Fruit fly (Drosophila melanogaster) whole organism, embryonic: Measurements from ENCODE around the gene CG17816.
A peak's percentile ranks its signal among the peaks of the same experiment; 100 is the strongest.

Experiments used
- Abd-B ChIP-seq: fragments of 200-800 bp; sonication (Bioruptor generic); optimal IDR thresholded peaks from 2 replicates; lab custom pipeline; 2018; ENCODE audit warnings: missing biosample characterization, mild to moderate bottlenecking, missing genetic modification characterization, moderate library complexity
- Antp ChIP-seq: fragments of 200-800 bp; sonication (Bioruptor generic); optimal IDR thresholded peaks from 3 replicates; lab custom pipeline; 2016; ENCODE audit warnings: missing biosample characterization, missing genetic modification characterization
- Atf6 ChIP-seq: fragments of 200-800 bp; sonication (Bioruptor generic); IDR thresholded peaks from 2 replicates; pipeline ENCODE4 v1.3.6; 2022; ENCODE audit warnings: missing biosample characterization, missing genetic modification characterization
- CG10147 ChIP-seq: fragments of 200-800 bp; sonication (Bioruptor generic); optimal IDR thresholded peaks from 2 replicates; lab custom pipeline; 2019; ENCODE audit warnings: missing biosample characterization, mild to moderate bottlenecking, missing genetic modification characterization, moderate library complexity
- CG11456 ChIP-seq: fragments of 200-800 bp; sonication (Bioruptor generic); IDR thresholded peaks from 3 replicates; pipeline ENCODE4 v1.3.6; 2022; ENCODE audit warnings: missing biosample characterization, missing genetic modification characterization
- CG12744 ChIP-seq: fragments of 200-800 bp; sonication (Bioruptor generic); optimal IDR thresholded peaks from 2 replicates; lab custom pipeline; 2016; ENCODE audit warnings: missing biosample characterization, missing genetic modification characterization
- CG14710 ChIP-seq: fragments of 200-800 bp; sonication (Bioruptor generic); optimal IDR thresholded peaks from 3 replicates; lab custom pipeline; 2019; ENCODE audit warnings: missing biosample characterization, mild to moderate bottlenecking, missing genetic modification characterization, moderate library complexity
- CG16779 ChIP-seq: fragments of 200-800 bp; sonication (Bioruptor generic); IDR thresholded peaks from 2 replicates; pipeline ENCODE4 v1.3.6; 2022; ENCODE audit warnings: missing biosample characterization, missing genetic modification characterization
- CG16815 ChIP-seq: fragments of 200-800 bp; sonication (Bioruptor generic); optimal IDR thresholded peaks from 3 replicates; lab custom pipeline; 2017; ENCODE audit warnings: missing biosample characterization, mild to moderate bottlenecking, missing genetic modification characterization
- CG17385 ChIP-seq: fragments of 200-800 bp; sonication (Bioruptor generic); optimal IDR thresholded peaks from 3 replicates; lab custom pipeline; 2018; ENCODE audit warnings: missing biosample characterization, mild to moderate bottlenecking, missing genetic modification characterization
- CG17568 ChIP-seq: fragments of 200-800 bp; sonication (Bioruptor generic); optimal IDR thresholded peaks from 2 replicates; lab custom pipeline; 2018; ENCODE audit warnings: missing biosample characterization, mild to moderate bottlenecking, missing genetic modification characterization, moderate library complexity
- CG2199 ChIP-seq: fragments of 200-800 bp; sonication (Bioruptor generic); IDR thresholded peaks from 3 replicates; pipeline ENCODE4 v1.3.6; 2022; ENCODE audit warnings: missing biosample characterization, missing genetic modification characterization
- CG3281 ChIP-seq: fragments of 200-800 bp; sonication (Bioruptor generic); optimal IDR thresholded peaks from 3 replicates; lab custom pipeline; 2017; ENCODE audit warnings: missing biosample characterization, mild to moderate bottlenecking, missing genetic modification characterization
- CG4820 ChIP-seq: fragments of 200-800 bp; sonication (Bioruptor generic); optimal IDR thresholded peaks from 3 replicates; lab custom pipeline; 2016; ENCODE audit warnings: missing biosample characterization, missing genetic modification characterization
- CG5180 ChIP-seq: fragments of 200-800 bp; sonication (Bioruptor generic); optimal IDR thresholded peaks from 3 replicates; lab custom pipeline; 2017; ENCODE audit warnings: missing biosample characterization, missing genetic modification characterization, mild to moderate bottlenecking, moderate library complexity, missing genetic modification reagents
- CG6765 ChIP-seq: fragments of 200-800 bp; sonication (Bioruptor generic); optimal IDR thresholded peaks from 3 replicates; lab custom pipeline; 2017; ENCODE audit warnings: missing biosample characterization, mild to moderate bottlenecking, missing genetic modification characterization
- CG7271 ChIP-seq: fragments of 200-800 bp; sonication (Bioruptor generic); optimal IDR thresholded peaks from 2 replicates; lab custom pipeline; 2018; ENCODE audit warnings: missing biosample characterization, mild to moderate bottlenecking, missing genetic modification characterization, moderate library complexity
- CG7372 ChIP-seq: fragments of 200-800 bp; sonication (Bioruptor generic); IDR thresholded peaks from 2 replicates; pipeline ENCODE4 v1.3.6; 2022; ENCODE audit warnings: missing biosample characterization, missing genetic modification characterization
- CG7786 ChIP-seq: fragments of 200-800 bp; sonication (Bioruptor generic); optimal IDR thresholded peaks from 2 replicates; lab custom pipeline; 2016; ENCODE audit warnings: missing biosample characterization, missing genetic modification characterization
- CG7839 ChIP-seq: fragments of 200-800 bp; sonication (Bioruptor generic); optimal IDR thresholded peaks from 3 replicates; lab custom pipeline; 2018; ENCODE audit warnings: missing biosample characterization, mild to moderate bottlenecking, missing genetic modification characterization, moderate library complexity
- CG9817 ChIP-seq: fragments of 200-800 bp; sonication (Bioruptor generic); optimal IDR thresholded peaks from 2 replicates; lab custom pipeline; 2018; ENCODE audit warnings: missing biosample characterization, mild to moderate bottlenecking, missing genetic modification characterization, moderate library complexity
- CrebB ChIP-seq: fragments of 200-800 bp; sonication (Bioruptor generic); optimal IDR thresholded peaks from 3 replicates; lab custom pipeline; 2018; ENCODE audit warnings: missing biosample characterization, mild to moderate bottlenecking, missing genetic modification characterization
- Dip2 ChIP-seq: fragments of 200-800 bp; sonication (Bioruptor generic); IDR thresholded peaks from 2 replicates; pipeline ENCODE4 v1.3.6; 2022; ENCODE audit warnings: missing biosample characterization, missing genetic modification characterization
- Fer2 ChIP-seq: fragments of 200-800 bp; sonication (Bioruptor generic); optimal IDR thresholded peaks from 2 replicates; lab custom pipeline; 2018; ENCODE audit warnings: missing biosample characterization, mild to moderate bottlenecking, missing genetic modification characterization, moderate library complexity
- Fer3 ChIP-seq: fragments of 200-800 bp; sonication (Bioruptor generic); optimal IDR thresholded peaks from 2 replicates; lab custom pipeline; 2018; ENCODE audit warnings: missing biosample characterization, mild to moderate bottlenecking, missing genetic modification characterization, moderate library complexity
- H2.0 ChIP-seq: fragments of 200-800 bp; sonication (Bioruptor generic); IDR thresholded peaks from 2 replicates; pipeline ENCODE4 v1.3.6; 2022; ENCODE audit warnings: missing biosample characterization, missing genetic modification characterization
- Mad ChIP-seq: fragments of 200-800 bp; sonication (Bioruptor generic); optimal IDR thresholded peaks from 2 replicates; lab custom pipeline; 2016; ENCODE audit warnings: missing biosample characterization, missing genetic modification characterization
- Meics ChIP-seq: fragments of 200-800 bp; sonication (Bioruptor generic); optimal IDR thresholded peaks from 2 replicates; lab custom pipeline; 2017; ENCODE audit warnings: missing biosample characterization, mild to moderate bottlenecking, missing genetic modification characterization
- Mrtf ChIP-seq: fragments of 200-800 bp; sonication (Bioruptor generic); IDR thresholded peaks from 3 replicates; pipeline ENCODE4 v1.3.6; 2022; ENCODE audit warnings: missing biosample characterization, missing genetic modification characterization
- NC2α ChIP-seq: fragments of 200-800 bp; sonication (Bioruptor generic); optimal IDR thresholded peaks from 2 replicates; lab custom pipeline; 2016; ENCODE audit warnings: missing biosample characterization, missing genetic modification characterization
- NC2β ChIP-seq: fragments of 200-800 bp; sonication (Bioruptor generic); optimal IDR thresholded peaks from 2 replicates; lab custom pipeline; 2016; ENCODE audit warnings: missing biosample characterization, missing genetic modification characterization
- Six4 ChIP-seq: fragments of 200-800 bp; sonication (Bioruptor generic); optimal IDR thresholded peaks from 2 replicates; lab custom pipeline; 2016; ENCODE audit warnings: missing biosample characterization, missing genetic modification characterization
- ase ChIP-seq: fragments of 200-800 bp; sonication (Bioruptor generic); IDR thresholded peaks from 3 replicates; pipeline ENCODE4 v1.3.6; 2022; ENCODE audit warnings: missing biosample characterization, missing genetic modification characterization
- corto ChIP-seq: fragments of 200-800 bp; sonication (Bioruptor generic); optimal IDR thresholded peaks from 2 replicates; lab custom pipeline; 2016; ENCODE audit warnings: missing biosample characterization, mild to moderate bottlenecking, missing genetic modification characterization, moderate library complexity
- crol ChIP-seq: fragments of 200-800 bp; sonication (Bioruptor generic); IDR thresholded peaks from 2 replicates; pipeline ENCODE4 v1.3.6; 2022; ENCODE audit warnings: missing biosample characterization, missing genetic modification characterization
- dimm ChIP-seq: fragments of 200-800 bp; sonication (Bioruptor generic); IDR thresholded peaks from 2 replicates; pipeline ENCODE4 v1.3.6; 2022; ENCODE audit warnings: missing biosample characterization, missing genetic modification characterization
- eyg ChIP-seq: fragments of 200-800 bp; sonication (Bioruptor generic); optimal IDR thresholded peaks from 3 replicates; lab custom pipeline; 2016; ENCODE audit warnings: missing biosample characterization, missing genetic modification characterization
- ftz-f1 ChIP-seq: fragments of 200-800 bp; sonication (Bioruptor generic); optimal IDR thresholded peaks from 2 replicates; lab custom pipeline; 2016; ENCODE audit warnings: missing biosample characterization, missing genetic modification characterization
- fu2 ChIP-seq: fragments of 200-800 bp; sonication (Bioruptor generic); optimal IDR thresholded peaks from 2 replicates; lab custom pipeline; 2016; ENCODE audit warnings: missing biosample characterization, missing genetic modification characterization
- gro ChIP-seq: fragments of 200-800 bp; sonication (Bioruptor generic); optimal IDR thresholded peaks from 2 replicates; lab custom pipeline; 2016; ENCODE audit warnings: missing biosample characterization, missing genetic modification characterization
- hb ChIP-seq: fragments of 200-800 bp; sonication (Bioruptor generic); IDR thresholded peaks from 3 replicates; pipeline ENCODE4 v1.3.6; 2022; ENCODE audit warnings: missing biosample characterization, missing genetic modification characterization; ENCODE audit not compliant: partially characterized antibody
- hth ChIP-seq: fragments of >200 bp; optimal IDR thresholded peaks from 2 replicates; lab custom pipeline; 2017; ENCODE audit warnings: inconsistent platforms
- jumu ChIP-seq: fragments of 200-800 bp; sonication (Bioruptor generic); optimal IDR thresholded peaks from 3 replicates; lab custom pipeline; 2016; ENCODE audit warnings: missing biosample characterization, missing genetic modification characterization
- kay ChIP-seq: fragments of 200-800 bp; sonication (Bioruptor generic); optimal IDR thresholded peaks from 2 replicates; lab custom pipeline; 2016; ENCODE audit warnings: missing biosample characterization, missing genetic modification characterization
- lilli ChIP-seq: fragments of 200-800 bp; sonication (Bioruptor generic); optimal IDR thresholded peaks from 3 replicates; lab custom pipeline; 2016; ENCODE audit warnings: missing biosample characterization, missing genetic modification characterization
- lmd ChIP-seq: fragments of 200-800 bp; sonication (Bioruptor generic); IDR thresholded peaks from 2 replicates; pipeline ENCODE4 v1.3.6; 2022; ENCODE audit warnings: missing biosample characterization, missing genetic modification characterization
- oc ChIP-seq: fragments of 200-800 bp; sonication (Bioruptor generic); optimal IDR thresholded peaks from 2 replicates; lab custom pipeline; 2018; ENCODE audit warnings: missing biosample characterization, mild to moderate bottlenecking, missing genetic modification characterization, moderate library complexity
- org-1 ChIP-seq: fragments of 200-800 bp; sonication (Bioruptor generic); optimal IDR thresholded peaks from 2 replicates; lab custom pipeline; 2017; ENCODE audit warnings: missing biosample characterization, missing genetic modification characterization
- peb ChIP-seq: fragments of 200-800 bp; sonication (Bioruptor generic); IDR thresholded peaks from 2 replicates; pipeline ENCODE4 v1.3.6; 2022; ENCODE audit warnings: missing biosample characterization, missing genetic modification characterization
- slou ChIP-seq: fragments of 200-800 bp; sonication (Bioruptor generic); optimal IDR thresholded peaks from 3 replicates; lab custom pipeline; 2016; ENCODE audit warnings: missing biosample characterization, missing genetic modification characterization
- sqz ChIP-seq: fragments of 200-800 bp; sonication (Bioruptor generic); optimal IDR thresholded peaks from 3 replicates; lab custom pipeline; 2018; ENCODE audit warnings: missing biosample characterization, mild to moderate bottlenecking, missing genetic modification characterization
- wdn ChIP-seq: fragments of 200-800 bp; sonication (Bioruptor generic); IDR thresholded peaks from 2 replicates; pipeline ENCODE4 v1.3.6; 2022; ENCODE audit warnings: missing biosample characterization, missing genetic modification characterization

CG17816 gene

DNA sequence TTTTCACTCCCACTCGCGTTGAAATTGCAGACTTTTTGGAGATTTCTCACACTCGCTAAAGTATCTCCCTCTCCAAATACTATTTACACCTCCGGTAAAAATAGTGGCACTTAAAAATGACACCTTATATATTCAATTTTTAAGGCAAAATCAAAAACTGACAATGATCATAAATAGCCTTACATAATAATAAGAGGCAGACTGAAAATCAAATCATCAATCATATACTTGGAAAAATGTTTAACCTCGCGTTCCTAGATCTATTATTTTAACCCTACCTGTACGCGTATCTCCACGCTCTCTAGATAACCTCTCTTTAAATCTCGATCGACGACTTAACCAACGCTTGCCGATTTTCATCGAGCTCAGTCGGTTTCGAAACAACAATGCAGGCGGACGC, 8.9 kb upstream of the CG17816 start (continued):
- TF ChIP-seq H2.0 (GFP tag; lab: Robert Waterston, UW) (peak; percentile 61), CG12744 (peak; percentile 63), CrebB (tag; lab: Kevin White, UChicago) (peak; percentile 65), Antp (GFP tag; lab: Kevin White, UChicago) (peak; percentile 48), jumu (GFP tag; lab: Kevin White, UChicago) (peak; percentile 39), Atf6 (peak; percentile 85), Fer2 (peak; percentile 15), dimm (GFP tag; lab: Robert Waterston, UW) (0 out of 2 replicates have a peak, but pooled peaks have one; percentile 6), CG7372 (GFP tag; lab: Robert Waterston, UW) (peak; percentile 55), kay (no peak), gro (peak; percentile 83), CG2199 (no peak), CG16815 (GFP tag; lab: Kevin White, UChicago) (peak; percentile 5), lilli (GFP tag; lab: Kevin White, UChicago) (peak; percentile 78), CG7271 (tag; lab: Kevin White, UChicago) (no peak), CG7786 (GFP tag; lab: Kevin White, UChicago) (peak; percentile 49), org-1 (GFP tag; lab: Kevin White, UChicago) (peak; percentile 53), Mad (GFP tag; lab: Kevin White, UChicago) (no peak), CG14710 (no peak), NC2β (GFP tag; lab: Kevin White, UChicago) (peak; percentile 40), CG9817 (tag; lab: Kevin White, UChicago) (no peak), hb (no peak), CG6765 (peak; percentile 3), CG5180 (GFP tag; lab: Kevin White, UChicago) (no peak), CG4820 (peak; percentile 14), sqz (GFP tag; lab: Kevin White, UChicago) (no peak), ftz-f1 (GFP tag; lab: Kevin White, UChicago) (no peak), Dip2 (GFP tag; lab: Robert Waterston, UW) (no peak; the same call in 1 of the 2 replicates), CG3281 (GFP tag; lab: Kevin White, UChicago) (peak; percentile 80), CG17385 (GFP tag; lab: Kevin White, UChicago) (peak; percentile 74), Meics (peak; percentile 84), CG10147 (no peak), ase (GFP tag; lab: Robert Waterston, UW) (peak; percentile 63; the same call in 2 of the 3 replicates), fu2 (GFP tag; lab: Kevin White, UChicago) (no peak), CG11456 (GFP tag; lab: Robert Waterston, UW) (peak; percentile 74; the same call in 2 of the 3 replicates), Mrtf (GFP tag; lab: Robert Waterston, UW) (peak; percentile 67; the same call in 2 of the 3 replicates), Abd-B (GFP tag; lab: Kevin White, UChicago) (peak; percentile 33), corto (GFP tag; lab: Kevin White, UChicago) (no peak), crol (no peak), CG7839 (tag; lab: Kevin White, UChicago) (no peak), CG17568 (GFP tag; lab: Kevin White, UChicago) (no peak), eyg (peak; percentile 13), oc (tag; lab: Kevin White, UChicago) (no peak), CG16779 (GFP tag; lab: Robert Waterston, UW) (peak; percentile 67; the same call in 1 of the 2 replicates), peb (no peak), Six4 (GFP tag; lab: Kevin White, UChicago) (peak; percentile 5), NC2α (no peak), slou (no peak), Fer3 (peak; percentile 80), hth (no peak), lmd (GFP tag; lab: Robert Waterston, UW) (peak; percentile 72; the same call in 1 of the 2 replicates), wdn (GFP tag; lab: Robert Waterston, UW) (peak; percentile 64; the same call in 1 of the 2 replicates)
